Worm (Caenorhabditis elegans): ENCODE results near the gene F23F12.12.

- TF ChIP-seq B0336.3 (GFP tag; IDR thresholded peaks at IDR 0.05): no peak
- no peak for TF ChIP-seq nhr-27 (tag; optimal IDR thresholded peaks at IDR 0.05)
- TF ChIP-seq nhr-90 (tag; optimal IDR thresholded peaks at IDR 0.05): no peak
- TF ChIP-seq hlh-12 (tag; optimal IDR thresholded peaks at IDR 0.05): no peak
- no peak for TF ChIP-seq cebp-2 (GFP tag; IDR thresholded peaks at IDR 0.05)
Measured at ce11 chrIII:6536945-6537568, 29.1 kb downstream of the F23F12.12 start, which contains the start of gene C09E7.4.
